Fruit fly (Drosophila melanogaster) whole organism, embryonic: Measurements from ENCODE around the gene CG10211.

Experiments
- Aef1 ChIP-seq: fragments of 200-800 bp; sonication (Bioruptor generic); IDR thresholded peaks from 3 replicates; pipeline ENCODE4 v1.3.6; 2022; ENCODE audit warnings: missing biosample characterization, missing genetic modification characterization
- CG1024 ChIP-seq: fragments of 200-800 bp; sonication (Bioruptor generic); IDR thresholded peaks from 2 replicates; pipeline ENCODE4 v1.3.6; 2022; ENCODE audit warnings: missing biosample characterization, missing genetic modification characterization
- CG10431 ChIP-seq: fragments of 200-800 bp; sonication (Bioruptor generic); optimal IDR thresholded peaks from 3 replicates; lab custom pipeline; 2018; ENCODE audit warnings: missing biosample characterization, mild to moderate bottlenecking, missing genetic modification characterization
- CG10543 ChIP-seq: fragments of 200-800 bp; sonication (Bioruptor generic); optimal IDR thresholded peaks from 3 replicates; lab custom pipeline; 2017; ENCODE audit warnings: missing biosample characterization, mild to moderate bottlenecking, missing genetic modification characterization, moderate library complexity
- CG11723 ChIP-seq: fragments of 200-800 bp; sonication (Bioruptor generic); optimal IDR thresholded peaks from 2 replicates; lab custom pipeline; 2017; ENCODE audit warnings: missing biosample characterization, mild to moderate bottlenecking, missing genetic modification characterization
- CG12391 ChIP-seq: fragments of 200-800 bp; sonication (Bioruptor generic); optimal IDR thresholded peaks from 3 replicates; lab custom pipeline; 2018; ENCODE audit warnings: missing biosample characterization, mild to moderate bottlenecking, missing genetic modification characterization, moderate library complexity
- CG14710 ChIP-seq: fragments of 200-800 bp; sonication (Bioruptor generic); optimal IDR thresholded peaks from 3 replicates; lab custom pipeline; 2019; ENCODE audit warnings: missing biosample characterization, mild to moderate bottlenecking, missing genetic modification characterization, moderate library complexity
- CG16813 ChIP-seq: fragments of 200-800 bp; sonication (Bioruptor generic); IDR thresholded peaks from 3 replicates; pipeline ENCODE4 v1.3.6; 2022; ENCODE audit warnings: missing biosample characterization, missing genetic modification characterization; ENCODE audit not compliant: partially characterized antibody
- CG17612 ChIP-seq: fragments of 200-800 bp; sonication (Bioruptor generic); IDR thresholded peaks from 2 replicates; pipeline ENCODE4 v1.3.6; 2022; ENCODE audit warnings: missing biosample characterization, missing genetic modification characterization
- CG18476 ChIP-seq: fragments of 200-800 bp; sonication (Bioruptor generic); optimal IDR thresholded peaks from 2 replicates; lab custom pipeline; 2016; ENCODE audit warnings: missing biosample characterization, mild to moderate bottlenecking, missing genetic modification characterization
- CG2678 ChIP-seq: fragments of 200-800 bp; sonication (Bioruptor generic); optimal IDR thresholded peaks from 3 replicates; lab custom pipeline; 2019; ENCODE audit warnings: missing biosample characterization, mild to moderate bottlenecking, missing genetic modification characterization, moderate library complexity
- CG2712 ChIP-seq: fragments of 200-800 bp; optimal IDR thresholded peaks from 3 replicates; lab custom pipeline; 2019; ENCODE audit warnings: missing biosample characterization, mild to moderate bottlenecking, missing genetic modification characterization, moderate library complexity
- CG31365 ChIP-seq: fragments of 200-800 bp; sonication (Bioruptor generic); optimal IDR thresholded peaks from 2 replicates; lab custom pipeline; 2018; ENCODE audit warnings: missing biosample characterization, mild to moderate bottlenecking, missing genetic modification characterization
- CG4328 ChIP-seq: fragments of 200-800 bp; sonication (Bioruptor generic); optimal IDR thresholded peaks from 3 replicates; lab custom pipeline; 2017; ENCODE audit warnings: missing biosample characterization, missing genetic modification reagents, missing genetic modification characterization
- CG4404 ChIP-seq: fragments of 200-800 bp; sonication (Bioruptor generic); IDR thresholded peaks from 2 replicates; pipeline ENCODE4 v1.3.6; 2022; ENCODE audit warnings: missing biosample characterization, missing genetic modification characterization
- CG6175 ChIP-seq: fragments of 200-800 bp; sonication (Bioruptor generic); IDR thresholded peaks from 3 replicates; pipeline ENCODE4 v1.3.6; 2022; ENCODE audit warnings: missing biosample characterization, missing genetic modification characterization
- CG6765 ChIP-seq: fragments of 200-800 bp; sonication (Bioruptor generic); optimal IDR thresholded peaks from 3 replicates; lab custom pipeline; 2017; ENCODE audit warnings: missing biosample characterization, mild to moderate bottlenecking, missing genetic modification characterization
- CG8089 ChIP-seq: fragments of 200-800 bp; sonication (Bioruptor generic); optimal IDR thresholded peaks from 3 replicates; lab custom pipeline; 2016; ENCODE audit warnings: missing biosample characterization, missing genetic modification characterization
- CG8944 ChIP-seq: fragments of 200-800 bp; sonication (Bioruptor generic); optimal IDR thresholded peaks from 3 replicates; lab custom pipeline; 2016; ENCODE audit warnings: missing biosample characterization, missing genetic modification characterization
- Dek ChIP-seq: fragments of 200-800 bp; sonication (Bioruptor generic); optimal IDR thresholded peaks from 3 replicates; lab custom pipeline; 2019; ENCODE audit warnings: missing biosample characterization, mild to moderate bottlenecking, missing genetic modification characterization, moderate library complexity
- Dp ChIP-seq: fragments of 200-800 bp; sonication (Bioruptor generic); optimal IDR thresholded peaks from 2 replicates; lab custom pipeline; 2018; ENCODE audit warnings: missing biosample characterization, mild to moderate bottlenecking, missing genetic modification characterization, moderate library complexity
- Elba2 ChIP-seq: fragments of 200-800 bp; sonication (Bioruptor generic); optimal IDR thresholded peaks from 3 replicates; lab custom pipeline; 2016; ENCODE audit warnings: missing biosample characterization, missing genetic modification characterization
- Ets65A ChIP-seq: fragments of 200-800 bp; sonication (Bioruptor generic); peaks from one replicate; lab custom pipeline; 2016; ENCODE audit warnings: missing biosample characterization, missing genetic modification characterization
- HLH3B ChIP-seq: fragments of 200-800 bp; sonication (Bioruptor generic); IDR thresholded peaks from 2 replicates; pipeline ENCODE4 v1.3.6; 2022; ENCODE audit warnings: missing biosample characterization, missing genetic modification characterization
- Hr3 ChIP-seq: fragments of 200-800 bp; sonication (Bioruptor generic); optimal IDR thresholded peaks from 3 replicates; lab custom pipeline; 2016; ENCODE audit warnings: missing biosample characterization, missing genetic modification characterization
- Hr51 ChIP-seq, 2 experiments: fragments of 200-800 bp; sonication (Bioruptor generic); optimal IDR thresholded peaks; 2 replicates in 1 of 2; 3 replicates in 1 of 2; lab custom pipeline; 2016 to 2018; ENCODE audit warnings: missing biosample characterization in 2 of 2, missing genetic modification characterization in 2 of 2, mild to moderate bottlenecking in 1 of 2, moderate library complexity in 1 of 2
- Lhr ChIP-seq: fragments of 200-800 bp; sonication (Bioruptor generic); optimal IDR thresholded peaks from 3 replicates; lab custom pipeline; 2017; ENCODE audit warnings: mild to moderate bottlenecking, missing biosample characterization, missing genetic modification reagents, missing genetic modification characterization
- Lpt ChIP-seq: fragments of >200 bp; optimal IDR thresholded peaks from 2 replicates; lab custom pipeline; 2018; ENCODE audit warnings: missing biosample characterization, missing genetic modification characterization
- Med ChIP-seq: fragments of 200-800 bp; sonication (Bioruptor generic); peaks from one replicate; lab custom pipeline; 2016; ENCODE audit warnings: missing biosample characterization, missing genetic modification characterization, mild to moderate bottlenecking, inconsistent platforms, moderate library complexity
- Mrtf ChIP-seq: fragments of 200-800 bp; sonication (Bioruptor generic); IDR thresholded peaks from 3 replicates; pipeline ENCODE4 v1.3.6; 2022; ENCODE audit warnings: missing biosample characterization, missing genetic modification characterization
- Ptx1 ChIP-seq: fragments of 200-800 bp; sonication (Bioruptor generic); IDR thresholded peaks from 2 replicates; pipeline ENCODE4 v1.3.6; 2022; ENCODE audit warnings: missing biosample characterization, missing genetic modification characterization
- Ravus ChIP-seq: fragments of 200-800 bp; sonication (Bioruptor generic); IDR thresholded peaks from 2 replicates; pipeline ENCODE4 v1.3.6; 2022; ENCODE audit warnings: missing biosample characterization, missing genetic modification characterization
- Rfx ChIP-seq: fragments of 200-800 bp; sonication (Bioruptor generic); IDR thresholded peaks from 2 replicates; pipeline ENCODE4 v1.3.6; 2022; ENCODE audit warnings: missing biosample characterization, missing genetic modification characterization
- Usf ChIP-seq: fragments of 200-800 bp; sonication (Bioruptor generic); optimal IDR thresholded peaks from 2 replicates; lab custom pipeline; 2017; ENCODE audit warnings: missing genotype, missing biosample characterization, missing genetic modification characterization
- Xrp1 ChIP-seq: fragments of 200-800 bp; sonication (Bioruptor generic); IDR thresholded peaks from 2 replicates; pipeline ENCODE4 v1.3.6; 2022; ENCODE audit warnings: missing biosample characterization, missing genetic modification characterization
- abd-A ChIP-seq: fragments of 200-800 bp; sonication (Bioruptor generic); optimal IDR thresholded peaks from 3 replicates; lab custom pipeline; 2019; ENCODE audit warnings: missing biosample characterization, mild to moderate bottlenecking, missing genetic modification characterization, moderate library complexity
- aop ChIP-seq: fragments of 200-800 bp; sonication (Bioruptor generic); IDR thresholded peaks from 2 replicates; pipeline ENCODE4 v1.3.6; 2022; ENCODE audit warnings: missing biosample characterization, missing genetic modification characterization
- dimm ChIP-seq: fragments of 200-800 bp; sonication (Bioruptor generic); IDR thresholded peaks from 2 replicates; pipeline ENCODE4 v1.3.6; 2022; ENCODE audit warnings: missing biosample characterization, missing genetic modification characterization
- fd102C ChIP-seq: fragments of 200-800 bp; sonication (Bioruptor generic); optimal IDR thresholded peaks from 2 replicates; lab custom pipeline; 2018; ENCODE audit warnings: missing biosample characterization, mild to moderate bottlenecking, missing genetic modification characterization, moderate library complexity
- ham ChIP-seq: fragments of 200-800 bp; sonication (Bioruptor generic); IDR thresholded peaks from 2 replicates; pipeline ENCODE4 v1.3.6; 2022; ENCODE audit warnings: missing biosample characterization, missing genetic modification characterization
- hb ChIP-seq: fragments of 200-800 bp; sonication (Bioruptor generic); IDR thresholded peaks from 3 replicates; pipeline ENCODE4 v1.3.6; 2022; ENCODE audit warnings: missing biosample characterization, missing genetic modification characterization; ENCODE audit not compliant: partially characterized antibody
- hbn ChIP-seq: fragments of 200-800 bp; sonication (Bioruptor generic); IDR thresholded peaks from 2 replicates; pipeline ENCODE4 v1.3.6; 2022; ENCODE audit warnings: missing biosample characterization, missing genetic modification characterization; ENCODE audit not compliant: partially characterized antibody
- nmo ChIP-seq: fragments of 200-800 bp; sonication (Bioruptor generic); optimal IDR thresholded peaks from 2 replicates; lab custom pipeline; 2018; ENCODE audit warnings: missing biosample characterization, mild to moderate bottlenecking, missing genetic modification characterization, moderate library complexity
- pnt ChIP-seq: fragments of 200-800 bp; sonication (Bioruptor generic); optimal IDR thresholded peaks from 3 replicates; lab custom pipeline; 2016; ENCODE audit warnings: missing biosample characterization, missing genetic modification characterization
- pros ChIP-seq: fragments of 200-800 bp; sonication (Bioruptor generic); optimal IDR thresholded peaks from 3 replicates; lab custom pipeline; 2019; ENCODE audit warnings: missing biosample characterization, mild to moderate bottlenecking, missing genetic modification characterization, moderate library complexity
- pzg ChIP-seq: fragments of 200-800 bp; sonication (Bioruptor generic); optimal IDR thresholded peaks from 3 replicates; lab custom pipeline; 2018; ENCODE audit warnings: missing biosample characterization, mild to moderate bottlenecking, missing genetic modification characterization, moderate library complexity
- ssp ChIP-seq: fragments of 200-800 bp; sonication (Bioruptor generic); IDR thresholded peaks from 2 replicates; pipeline ENCODE4 v1.3.6; 2022; ENCODE audit warnings: missing biosample characterization, missing genetic modification characterization
- tio ChIP-seq: fragments of 200-800 bp; sonication (Bioruptor generic); optimal IDR thresholded peaks from 2 replicates; lab custom pipeline; 2017; ENCODE audit warnings: missing biosample characterization, missing genetic modification characterization, inconsistent platforms
- trh ChIP-seq: fragments of 200-800 bp; sonication (Bioruptor generic); optimal IDR thresholded peaks from 2 replicates; lab custom pipeline; 2016; ENCODE audit warnings: missing biosample characterization, missing genetic modification characterization
- vfl ChIP-seq: fragments of 200-800 bp; sonication (Bioruptor generic); optimal IDR thresholded peaks from 2 replicates; lab custom pipeline; 2016; ENCODE audit warnings: missing biosample characterization, missing genetic modification characterization

Gene CG10211

dm6 chr2L:18484382-18485050 lies 32.8 kb upstream of the CG10211 start, which contains the start of gene CG10283 (continued):
- TF ChIP-seq CG8944 (GFP tag; lab: Kevin White, UChicago) (no peak), Lhr (GFP tag; lab: Kevin White, UChicago) (peak; percentile 61), CG10431 (GFP tag; lab: Kevin White, UChicago) (no peak), Ets65A (GFP tag; lab: Kevin White, UChicago) (no peak), Dek (tag; lab: Kevin White, UChicago) (peak; percentile 52), pros (GFP tag; lab: Kevin White, UChicago) (peak; percentile 31), dimm (GFP tag; lab: Robert Waterston, UW) (no peak), pnt (GFP tag; lab: Kevin White, UChicago) (no peak), CG8089 (GFP tag; lab: Kevin White, UChicago) (no peak), Rfx (peak; percentile 58; the same call in 1 of the 2 replicates), Usf (GFP tag; lab: Kevin White, UChicago) (no peak), abd-A (tag; lab: Kevin White, UChicago) (peak; percentile 17), CG14710 (tag; lab: Kevin White, UChicago) (peak; percentile 74), Hr51 (GFP tag; optimal IDR thresholded peaks at IDR 0.05; lab: Kevin White, UChicago) (no peak), Mrtf (GFP tag; lab: Robert Waterston, UW) (no peak), CG6765 (GFP tag; lab: Kevin White, UChicago) (no peak), CG1024 (GFP tag; lab: Robert Waterston, UW) (no peak), CG31365 (no peak), Lpt (GFP tag; lab: Kevin White, UChicago) (no peak), Xrp1 (GFP tag; lab: Robert Waterston, UW) (peak; percentile 43; the same call in 1 of the 2 replicates), Ptx1 (peak; percentile 56), hb (GFP tag; lab: Robert Waterston, UW) (no peak), Aef1 (no peak), Med (GFP tag; lab: Kevin White, UChicago) (peak; percentile 75), CG2712 (tag; lab: Kevin White, UChicago) (peak; percentile 40), CG11723 (GFP tag; lab: Kevin White, UChicago) (no peak), CG4404 (GFP tag; lab: Robert Waterston, UW) (no peak), CG16813 (GFP tag; lab: Robert Waterston, UW) (no peak), hbn (GFP tag; lab: Robert Waterston, UW) (0 out of 2 replicates have a peak, but pooled peaks have one; percentile 13), pzg (GFP tag; lab: Kevin White, UChicago) (peak; percentile 36), nmo (GFP tag; lab: Kevin White, UChicago) (peak; percentile 55), CG12391 (tag; lab: Kevin White, UChicago) (peak; percentile 70), HLH3B (GFP tag; lab: Robert Waterston, UW) (no peak; the same call in 1 of the 2 replicates), fd102C (GFP tag; lab: Kevin White, UChicago) (no peak), CG18476 (GFP tag; lab: Kevin White, UChicago) (no peak), ssp (GFP tag; lab: Robert Waterston, UW) (no peak), CG6175 (GFP tag; lab: Robert Waterston, UW) (no peak), CG17612 (GFP tag; lab: Robert Waterston, UW) (no peak), tio (GFP tag; lab: Kevin White, UChicago) (no peak), vfl (peak; percentile 20), ham (no peak), Ravus (GFP tag; lab: Robert Waterston, UW) (no peak), CG2678 (no peak), Hr3 (GFP tag; lab: Kevin White, UChicago) (peak; percentile 57), CG10543 (GFP tag; lab: Kevin White, UChicago) (no peak), aop (no peak), Elba2 (GFP tag; lab: Kevin White, UChicago) (no peak), CG4328 (GFP tag; lab: Kevin White, UChicago) (no peak), Dp (GFP tag; lab: Kevin White, UChicago) (peak; percentile 75), trh (GFP tag; lab: Kevin White, UChicago) (no peak)
